Fruit fly (Drosophila melanogaster) whole organism, pupa: ENCODE results near the gene CG3176.

ENCODE experiments used
- CG10348 ChIP-seq: fragments of 200-800 bp; sonication (Bioruptor generic); IDR thresholded peaks from 2 replicates; pipeline ENCODE4 v1.3.6; 2022; ENCODE audit warnings: missing biosample characterization, missing genetic modification characterization
- CG12605 ChIP-seq: fragments of 200-800 bp; sonication (Bioruptor generic); IDR thresholded peaks from 2 replicates; pipeline ENCODE4 v1.3.6; 2022; ENCODE audit warnings: missing biosample characterization, missing genetic modification characterization
- CG13204 ChIP-seq: fragments of 200-800 bp; sonication (Bioruptor generic); optimal IDR thresholded peaks from 2 replicates; lab custom pipeline; 2018; ENCODE audit warnings: missing biosample characterization, mild to moderate bottlenecking, missing genetic modification characterization, moderate library complexity
- CG14655 ChIP-seq: fragments of 200-800 bp; sonication (Bioruptor generic); optimal IDR thresholded peaks from 3 replicates; lab custom pipeline; 2017; ENCODE audit warnings: mild to moderate bottlenecking, missing biosample characterization, missing genetic modification reagents, missing genetic modification characterization
- CG15710 ChIP-seq: fragments of 200-800 bp; sonication (Bioruptor generic); optimal IDR thresholded peaks from 2 replicates; lab custom pipeline; 2018; ENCODE audit warnings: missing biosample characterization, mild to moderate bottlenecking, missing genetic modification characterization, moderate library complexity
- CG17806 ChIP-seq: fragments of 200-800 bp; sonication (Bioruptor generic); optimal IDR thresholded peaks from 2 replicates; lab custom pipeline; 2018; ENCODE audit warnings: missing biosample characterization, mild to moderate bottlenecking, missing genetic modification characterization, moderate library complexity
- CG32121 ChIP-seq: fragments of 200-800 bp; sonication (Bioruptor generic); IDR thresholded peaks from 2 replicates; pipeline ENCODE4 v1.3.6; 2022; ENCODE audit warnings: missing biosample characterization, missing genetic modification characterization
- CG34367 ChIP-seq: fragments of 200-800 bp; sonication (Bioruptor generic); optimal IDR thresholded peaks from 2 replicates; lab custom pipeline; 2018; ENCODE audit warnings: missing biosample characterization, mild to moderate bottlenecking, missing genetic modification characterization
- CG4496 ChIP-seq: fragments of 200-800 bp; sonication (Bioruptor generic); IDR thresholded peaks from 3 replicates; pipeline ENCODE4 v1.3.6; 2022; ENCODE audit warnings: missing biosample characterization, missing genetic modification characterization
- CG8159 ChIP-seq: fragments of 200-800 bp; sonication (Bioruptor generic); optimal IDR thresholded peaks from 3 replicates; lab custom pipeline; 2018; ENCODE audit warnings: missing biosample characterization, mild to moderate bottlenecking, missing genetic modification characterization, moderate library complexity
- CG8301 ChIP-seq: fragments of 200-800 bp; sonication (Bioruptor generic); optimal IDR thresholded peaks from 2 replicates; lab custom pipeline; 2018; ENCODE audit warnings: missing biosample characterization, mild to moderate bottlenecking, missing genetic modification characterization
- CG9948 ChIP-seq: fragments of 200-800 bp; sonication (Bioruptor generic); optimal IDR thresholded peaks from 2 replicates; lab custom pipeline; 2018; ENCODE audit warnings: missing biosample characterization, mild to moderate bottlenecking, missing genetic modification characterization, moderate library complexity
- D1 ChIP-seq: fragments of 200-800 bp; sonication (Bioruptor generic); optimal IDR thresholded peaks from 2 replicates; lab custom pipeline; 2018; ENCODE audit warnings: missing biosample characterization, mild to moderate bottlenecking, missing genetic modification characterization, moderate library complexity
- EcR ChIP-seq: fragments of 200-800 bp; sonication (Bioruptor generic); optimal IDR thresholded peaks from 3 replicates; lab custom pipeline; 2019; ENCODE audit warnings: missing biosample characterization, missing genetic modification characterization, mild to moderate bottlenecking, moderate library complexity, missing genetic modification reagents
- Ets98B ChIP-seq: fragments of 200-800 bp; sonication (Bioruptor generic); IDR thresholded peaks from 2 replicates; pipeline ENCODE4 v1.3.6; 2022; ENCODE audit warnings: missing biosample characterization, missing genetic modification characterization
- Pif1A ChIP-seq: fragments of 200-800 bp; sonication (Bioruptor generic); optimal IDR thresholded peaks from 3 replicates; lab custom pipeline; 2016; ENCODE audit warnings: missing biosample characterization, missing genetic modification characterization
- Pif1B ChIP-seq: fragments of 200-800 bp; sonication (Bioruptor generic); optimal IDR thresholded peaks from 3 replicates; lab custom pipeline; 2016; ENCODE audit warnings: missing biosample characterization, missing genetic modification characterization
- Snoo ChIP-seq: fragments of 200-800 bp; sonication (Bioruptor generic); optimal IDR thresholded peaks from 3 replicates; lab custom pipeline; 2017; ENCODE audit warnings: missing biosample characterization, mild to moderate bottlenecking, missing genetic modification characterization, inconsistent platforms
- fd96Ca ChIP-seq: fragments of 200-800 bp; sonication (Bioruptor generic); IDR thresholded peaks from 3 replicates; pipeline ENCODE4 v1.3.6; 2022; ENCODE audit warnings: missing biosample characterization, missing genetic modification characterization
- gl ChIP-seq: fragments of 200-800 bp; sonication (Bioruptor generic); optimal IDR thresholded peaks from 2 replicates; lab custom pipeline; 2018; ENCODE audit warnings: missing biosample characterization, mild to moderate bottlenecking, missing genetic modification characterization
- rn ChIP-seq: fragments of 200-800 bp; sonication (Bioruptor generic); IDR thresholded peaks from 2 replicates; pipeline ENCODE4 v1.3.6; 2022; ENCODE audit warnings: missing biosample characterization, missing genetic modification characterization

Gene CG3176

dm6 chrX:524331-524730 is 42.7 kb downstream of the CG3176 start:
- no peak for TF ChIP-seq rn
- TF ChIP-seq CG15710 (tag; lab: Kevin White, UChicago) = peak; percentile 4
- TF ChIP-seq CG4496 (GFP tag; lab: Robert Waterston, UW) = 0 out of 3 replicates have a peak, but pooled peaks have one; percentile 33
- TF ChIP-seq CG8159 (tag; lab: Kevin White, UChicago) = peak; percentile 1
- TF ChIP-seq CG9948 (tag; lab: Kevin White, UChicago) = no peak
- no peak for TF ChIP-seq CG12605 (GFP tag; lab: Robert Waterston, UW)

DNA sequence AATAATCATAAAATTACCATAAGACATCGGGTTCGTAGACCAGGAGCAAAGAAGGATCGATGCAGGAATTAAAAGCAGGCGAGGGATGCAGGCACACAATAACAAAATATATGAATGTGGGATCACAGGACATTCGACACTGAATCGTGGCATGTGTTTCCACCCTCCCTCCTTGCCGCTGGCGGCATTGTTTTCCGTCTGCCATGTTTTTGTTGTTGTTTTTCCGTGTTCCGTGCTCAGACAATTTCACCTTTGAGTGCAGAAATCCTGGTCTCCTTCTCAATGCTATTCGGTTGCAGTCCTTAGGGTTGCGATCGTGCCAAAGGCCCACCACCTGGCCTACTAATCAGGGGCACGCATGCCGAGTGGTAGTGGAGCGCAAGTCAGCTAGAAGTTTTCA is 43.9 kb downstream of the CG3176 start:
- no peak for TF ChIP-seq EcR
- no peak for TF ChIP-seq CG17806 (tag; lab: Kevin White, UChicago)
- TF ChIP-seq CG15710 (tag; lab: Kevin White, UChicago) = no peak
- no peak for TF ChIP-seq CG34367 (tag; lab: Kevin White, UChicago)
- TF ChIP-seq CG8301 = no peak
- TF ChIP-seq D1 (tag; lab: Kevin White, UChicago) = no peak
- no peak for TF ChIP-seq CG12605 (GFP tag; lab: Robert Waterston, UW)
- no peak for TF ChIP-seq Snoo
- no peak for TF ChIP-seq CG4496 (GFP tag; lab: Robert Waterston, UW)
- TF ChIP-seq Ets98B = no peak
- TF ChIP-seq CG8159 (tag; lab: Kevin White, UChicago) = no peak
- no peak for TF ChIP-seq CG32121 (GFP tag; lab: Robert Waterston, UW)
- TF ChIP-seq Pif1B (GFP tag; lab: Kevin White, UChicago) = no peak
- no peak for TF ChIP-seq Pif1A
- TF ChIP-seq gl (tag; lab: Kevin White, UChicago) = no peak

DNA sequence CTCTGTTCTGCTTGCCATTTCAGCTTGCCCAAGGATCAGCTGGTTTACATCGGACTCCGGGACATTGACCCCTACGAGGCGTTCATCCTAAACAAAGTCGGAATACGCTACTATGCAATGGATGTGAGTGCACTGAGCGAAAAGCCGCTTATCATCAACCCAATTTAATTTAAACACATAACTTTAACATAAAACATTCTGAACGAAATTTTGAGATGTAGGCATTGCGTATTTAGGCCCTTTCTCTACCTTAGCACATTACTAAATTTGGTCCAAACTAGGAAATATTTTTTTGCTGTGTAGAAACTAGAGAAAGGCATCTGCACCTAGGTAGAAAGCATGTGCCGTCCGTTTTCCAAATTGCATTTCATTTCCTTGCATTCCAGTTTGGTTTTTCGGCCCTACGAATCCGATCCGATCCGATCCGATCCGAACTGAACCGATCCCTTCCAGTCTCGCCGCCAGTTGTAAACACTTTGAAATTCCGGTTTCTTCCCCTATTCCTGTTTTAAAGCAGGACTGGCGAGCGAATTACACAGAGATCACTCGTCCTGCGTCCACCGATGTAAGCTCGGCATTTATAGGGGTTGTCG is 44.9 kb downstream of the CG3176 start:
- TF ChIP-seq CG12605 (GFP tag; lab: Robert Waterston, UW) (no peak), CG9948 (tag; lab: Kevin White, UChicago) (no peak), rn (no peak), CG4496 (GFP tag; lab: Robert Waterston, UW) (no peak), Ets98B (no peak), gl (tag; lab: Kevin White, UChicago) (no peak), CG17806 (tag; lab: Kevin White, UChicago) (no peak), CG8301 (no peak), CG14655 (GFP tag; lab: Kevin White, UChicago) (no peak), EcR (no peak), CG8159 (tag; lab: Kevin White, UChicago) (no peak), CG15710 (tag; lab: Kevin White, UChicago) (no peak), fd96Ca (GFP tag; lab: Robert Waterston, UW) (no peak), CG13204 (GFP tag; lab: Kevin White, UChicago) (no peak), CG32121 (GFP tag; lab: Robert Waterston, UW) (no peak), Pif1A (no peak), Snoo (no peak)
- TF ChIP-seq, all 21 proteins: peak for 0

dm6 chrX:529724-530603 is 48.3 kb downstream of the CG3176 start, which contains the start of the genes CG4293 and Appl:
TSS of gene CG4293 (minus strand) at chrX:530291.
TSS of gene Appl (plus strand) at chrX:530501.
- TF ChIP-seq CG10348 (GFP tag; lab: Robert Waterston, UW) (no peak), CG34367 (tag; lab: Kevin White, UChicago) (no peak)
